Worm (Caenorhabditis elegans): ENCODE measurements around the gene col-93.

col-93 gene

DNA sequence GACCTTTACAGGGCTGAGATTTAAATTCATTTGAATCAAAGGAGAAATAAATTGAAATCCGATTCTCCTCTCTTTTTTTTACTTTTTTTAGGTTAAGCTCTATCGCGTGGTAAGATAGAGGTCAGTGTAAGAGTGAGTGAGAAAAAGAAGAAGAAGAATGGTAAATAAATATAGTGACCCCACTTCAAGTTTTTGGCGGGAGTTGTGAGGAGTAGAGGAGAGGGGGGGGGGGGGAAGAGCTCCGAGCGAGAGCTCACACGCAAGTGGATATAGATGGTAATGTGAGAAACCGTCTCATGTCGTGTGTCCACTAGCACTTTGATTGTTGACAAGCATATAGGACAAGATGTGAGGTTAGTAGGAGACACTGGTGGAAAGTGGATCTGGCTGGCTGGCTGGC lies 18.4 kb downstream of the col-93 start, which contains the start of gene W05B2.2:
W05B2.2 (minus strand) TSS at position 101 of the 400 bp plus-strand sequence.
- TF ChIP-seq unc-62 (GFP tag; optimal IDR thresholded peaks at IDR 0.05) (no peak), zip-8 (tag; optimal IDR thresholded peaks at IDR 0.05) (no peak), ces-1 (GFP tag; optimal IDR thresholded peaks at IDR 0.05) (no peak), pha-4 (tag; optimal IDR thresholded peaks at IDR 0.05) (no peak), nhr-28 (tag; optimal IDR thresholded peaks at IDR 0.05) (no peak), sptf-1 (tag; optimal IDR thresholded peaks at IDR 0.05) (no peak), lin-32 (GFP tag; optimal IDR thresholded peaks at IDR 0.05) (no peak), drap-1 (GFP tag; optimal IDR thresholded peaks at IDR 0.05) (no peak), unc-120 (tag; optimal IDR thresholded peaks at IDR 0.05; ENCODE audit: poor library complexity, severe bottlenecking) (no peak), tbx-8 (GFP tag; optimal IDR thresholded peaks at IDR 0.05) (no peak), elt-3 (tag; optimal IDR thresholded peaks at IDR 0.05) (no peak), nhr-237 (tag; optimal IDR thresholded peaks at IDR 0.05) (no peak), ztf-11 (tag; optimal IDR thresholded peaks at IDR 0.05) (no peak), hlh-1 (tag; optimal IDR thresholded peaks at IDR 0.05) (no peak), bed-3 (GFP tag; optimal IDR thresholded peaks at IDR 0.05) (no peak), cnd-1 (tag; optimal IDR thresholded peaks at IDR 0.05) (no peak), lin-13 (tag; optimal IDR thresholded peaks at IDR 0.05) (no peak), unc-39 (tag; optimal IDR thresholded peaks at IDR 0.05) (no peak)

DNA sequence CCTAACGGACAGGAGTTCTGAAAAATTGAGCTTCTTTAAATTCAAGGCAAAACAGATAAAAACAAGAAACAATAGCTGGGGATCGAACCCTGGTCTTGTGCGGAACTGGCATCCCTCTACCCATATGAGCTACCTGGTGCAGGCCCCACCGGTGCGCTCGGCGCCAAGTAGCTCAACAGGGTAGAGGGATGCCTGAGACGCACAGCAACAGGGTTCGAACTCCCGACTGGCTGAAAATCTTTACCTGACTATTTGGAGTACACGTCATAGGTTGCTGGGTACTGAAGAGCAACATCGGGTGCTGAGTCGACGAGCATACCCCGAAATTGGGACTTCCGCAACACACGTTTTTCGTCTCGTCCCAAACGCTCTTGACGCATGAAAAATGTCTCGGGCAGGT lies 22.5 kb downstream of the col-93 start:
- TF ChIP-seq blmp-1 (tag; optimal IDR thresholded peaks at IDR 0.05) (no peak), drap-1 (GFP tag; optimal IDR thresholded peaks at IDR 0.05) (no peak), nhr-2 (tag; optimal IDR thresholded peaks at IDR 0.05) (no peak), nhr-237 (tag; optimal IDR thresholded peaks at IDR 0.05) (no peak), lin-32 (GFP tag; optimal IDR thresholded peaks at IDR 0.05) (no peak), unc-62 (GFP tag; optimal IDR thresholded peaks at IDR 0.05) (no peak), lin-13 (tag; optimal IDR thresholded peaks at IDR 0.05) (no peak), cnd-1 (tag; optimal IDR thresholded peaks at IDR 0.05) (no peak), lsy-2 (tag; optimal IDR thresholded peaks at IDR 0.05) (no peak), mls-2 (tag; optimal IDR thresholded peaks at IDR 0.05) (no peak), snpc-4 (tag; optimal IDR thresholded peaks at IDR 0.05) (no peak), ceh-43 (GFP tag; optimal IDR thresholded peaks at IDR 0.05) (no peak), hlh-1 (tag; optimal IDR thresholded peaks at IDR 0.05) (no peak), sem-2 (GFP tag; optimal IDR thresholded peaks at IDR 0.05) (no peak), zip-8 (tag; optimal IDR thresholded peaks at IDR 0.05) (no peak), flh-1 (GFP tag; optimal IDR thresholded peaks at IDR 0.05) (no peak), nhr-76 (tag; optimal IDR thresholded peaks at IDR 0.05) (no peak), mep-1 (tag; optimal IDR thresholded peaks at IDR 0.05) (no peak), bed-3 (GFP tag; optimal IDR thresholded peaks at IDR 0.05) (no peak)

DNA sequence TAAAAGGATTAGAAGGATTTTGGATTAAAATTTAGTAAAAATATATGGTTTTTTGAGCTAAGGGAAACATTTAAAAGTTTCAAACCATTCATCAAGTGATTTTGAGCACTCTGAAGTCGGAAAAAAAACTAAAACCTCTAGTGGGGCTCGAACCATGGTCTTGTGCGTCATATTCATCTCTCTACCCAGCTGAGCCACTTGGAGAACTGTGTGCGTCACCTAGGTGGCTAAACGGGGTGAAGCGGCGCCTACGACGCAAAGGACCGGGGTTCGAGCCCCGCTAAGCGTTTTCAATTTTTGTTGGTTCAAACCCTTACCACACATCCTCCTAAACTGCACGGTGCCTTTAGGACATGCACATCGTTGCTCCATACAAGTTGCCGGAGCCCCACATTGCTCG lies 25.0 kb downstream of the col-93 start:
- no peak for TF ChIP-seq ceh-43 (GFP tag; optimal IDR thresholded peaks at IDR 0.05)
- TF ChIP-seq mls-2 (tag; optimal IDR thresholded peaks at IDR 0.05) = no peak
- no peak for TF ChIP-seq zip-8 (tag; optimal IDR thresholded peaks at IDR 0.05)
- no peak for TF ChIP-seq ces-1 (GFP tag; optimal IDR thresholded peaks at IDR 0.05)
- TF ChIP-seq mab-5 (tag; optimal IDR thresholded peaks at IDR 0.05) = no peak
- TF ChIP-seq ceh-39 (tag; optimal IDR thresholded peaks at IDR 0.05) = no peak
- TF ChIP-seq nhr-2 (tag; optimal IDR thresholded peaks at IDR 0.05) = no peak
- no peak for TF ChIP-seq snpc-4 (tag; optimal IDR thresholded peaks at IDR 0.05)

DNA sequence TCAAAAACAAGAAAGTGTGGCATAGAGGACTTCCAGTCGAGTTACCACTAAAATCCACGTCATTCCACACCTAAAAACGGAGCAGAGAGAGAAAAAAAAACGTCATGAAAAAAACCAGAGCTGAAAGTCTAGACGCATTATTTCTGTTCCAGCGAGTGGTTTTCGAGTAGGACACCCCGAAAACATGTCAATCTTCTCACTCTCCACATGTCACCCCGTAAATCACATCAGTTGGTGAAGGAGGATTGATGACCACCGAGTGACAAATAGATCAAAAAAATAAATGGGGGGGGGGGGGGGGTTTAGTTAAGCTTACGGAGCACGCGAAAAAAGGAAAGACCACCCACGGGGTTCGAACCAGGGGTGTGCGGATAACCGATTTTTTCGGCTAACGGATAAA lies 27.7 kb downstream of the col-93 start:
- TF ChIP-seq unc-62 (GFP tag; optimal IDR thresholded peaks at IDR 0.05) (peak; percentile 22), hlh-1 (tag; optimal IDR thresholded peaks at IDR 0.05) (no peak)

DNA sequence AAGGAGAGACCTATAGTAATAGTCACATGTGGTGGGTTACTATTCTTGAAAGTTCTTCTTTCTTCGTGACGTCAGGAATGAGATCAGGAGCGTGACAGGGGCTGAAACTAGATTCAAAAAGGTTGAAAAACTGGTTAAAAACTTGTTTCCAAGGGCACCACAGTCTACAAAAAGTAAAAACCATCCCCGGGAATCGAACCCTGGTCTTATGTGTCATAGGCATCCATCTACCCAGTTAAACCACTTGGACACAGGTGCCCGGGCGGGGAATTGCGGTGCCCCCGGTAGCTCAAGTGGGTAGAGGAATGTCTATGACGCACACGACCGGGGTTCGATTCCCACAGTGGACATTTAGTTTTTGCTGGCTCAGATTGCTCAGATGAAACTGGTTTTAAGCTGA lies 28.2 kb downstream of the col-93 start:
- TF ChIP-seq mls-2 (tag; optimal IDR thresholded peaks at IDR 0.05) = no peak
- TF ChIP-seq snpc-4 (tag; optimal IDR thresholded peaks at IDR 0.05) = no peak
- TF ChIP-seq ceh-83 (GFP tag; optimal IDR thresholded peaks at IDR 0.05) = no peak
- TF ChIP-seq flh-1 (GFP tag; optimal IDR thresholded peaks at IDR 0.05) = no peak
- TF ChIP-seq ceh-39 (tag; optimal IDR thresholded peaks at IDR 0.05) = no peak
- TF ChIP-seq ceh-43 (GFP tag; optimal IDR thresholded peaks at IDR 0.05) = no peak
- TF ChIP-seq pha-4 (tag; optimal IDR thresholded peaks at IDR 0.05) = no peak
- no peak for TF ChIP-seq cnd-1 (tag; optimal IDR thresholded peaks at IDR 0.05)
- TF ChIP-seq lin-13 (tag; optimal IDR thresholded peaks at IDR 0.05) = no peak
- TF ChIP-seq mab-5 (tag; optimal IDR thresholded peaks at IDR 0.05) = no peak
- no peak for TF ChIP-seq nhr-12 (tag; optimal IDR thresholded peaks at IDR 0.05)
- no peak for TF ChIP-seq sptf-1 (tag; optimal IDR thresholded peaks at IDR 0.05)
- no peak for TF ChIP-seq nhr-2 (tag; optimal IDR thresholded peaks at IDR 0.05)
- no peak for TF ChIP-seq lin-32 (GFP tag; optimal IDR thresholded peaks at IDR 0.05)
- no peak for TF ChIP-seq bed-3 (GFP tag; optimal IDR thresholded peaks at IDR 0.05)
- TF ChIP-seq elt-1 (tag; optimal IDR thresholded peaks at IDR 0.05; ENCODE audit: borderline replicate concordance, insufficient read depth) = no peak

All from whole organism, mixed stage, embryonic.